Worm (Caenorhabditis elegans) whole organism, L1 larva: Measurements from ENCODE around the gene tag-342.

Experiments used
- hlh-4 ChIP-seq: sonication (generic microtip); optimal IDR thresholded peaks from 2 replicates; lab custom pipeline; 2016; ENCODE audit warnings: mild to moderate bottlenecking, missing genetic modification characterization, missing compliant biosample characterization
- lin-14 ChIP-seq: fragments of 200-800 bp; sonication (Bioruptor generic); optimal IDR thresholded peaks from 2 replicates; lab custom pipeline; 2018; ENCODE audit warnings: mild to moderate bottlenecking, missing genetic modification characterization, moderate library complexity, missing compliant biosample characterization

- no peak for TF ChIP-seq hlh-4 (tag; lab: Kevin White, UChicago)
- no peak for TF ChIP-seq lin-14
Measured at ce11 chrIII:9461894-9462784, 5.8 kb upstream of the tag-342 start.
